Fruit fly (Drosophila melanogaster): ENCODE data around the gene CG3552.

The CG3552 gene

DNA sequence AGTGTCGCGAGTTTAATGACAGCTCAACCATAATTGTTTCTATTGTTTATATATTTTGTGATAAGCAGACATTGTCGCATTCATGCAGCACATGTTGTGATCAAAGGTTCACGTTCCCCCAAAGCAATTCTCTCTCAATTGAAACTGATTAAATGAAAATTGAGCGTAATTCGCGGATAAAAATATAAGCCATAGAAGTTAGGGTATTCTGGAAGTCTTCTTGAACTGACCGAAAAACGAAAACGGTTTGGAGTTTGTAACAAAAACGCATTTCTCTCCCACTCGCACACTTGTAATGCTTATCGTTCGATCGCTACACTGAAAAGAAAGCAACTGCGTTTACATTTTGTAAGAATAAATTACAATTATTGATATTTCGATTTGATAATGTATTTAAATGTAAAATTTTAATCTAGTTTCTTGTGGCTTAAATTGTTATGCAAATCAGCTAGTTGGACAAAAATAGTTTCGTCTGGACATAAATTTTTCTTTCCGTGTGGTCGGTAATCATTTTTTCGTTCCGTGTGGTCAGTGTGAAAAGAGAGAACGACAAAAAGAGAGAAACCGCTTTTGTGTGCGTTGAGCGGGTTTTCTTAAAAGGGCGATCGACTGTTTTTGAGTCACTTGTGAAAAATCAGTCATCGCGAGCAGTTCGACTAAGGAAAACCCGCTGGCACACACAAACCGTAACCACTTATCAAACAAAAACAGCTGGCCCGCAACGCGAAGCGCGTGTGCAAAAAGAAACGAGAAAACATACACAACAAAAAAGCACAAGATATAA is 33.3 kb upstream of the CG3552 start, which contains the start of gene aay (continued):
- TF ChIP-seq CG14014 (GFP tag; IDR thresholded peaks at IDR 0.05) (peak; percentile 97), CG13287 (GFP tag; IDR thresholded peaks at IDR 0.05; ENCODE audit: partially characterized antibody) (peak; percentile 63), da (GFP tag; optimal IDR thresholded peaks at IDR 0.05) (peak; percentile 94), CG12155 (GFP tag; optimal IDR thresholded peaks at IDR 0.05) (peak; percentile 97), ap (GFP tag; IDR thresholded peaks at IDR 0.05) (peak; percentile 97), ci (GFP tag; IDR thresholded peaks at IDR 0.05) (peak; percentile 99)

DNA sequence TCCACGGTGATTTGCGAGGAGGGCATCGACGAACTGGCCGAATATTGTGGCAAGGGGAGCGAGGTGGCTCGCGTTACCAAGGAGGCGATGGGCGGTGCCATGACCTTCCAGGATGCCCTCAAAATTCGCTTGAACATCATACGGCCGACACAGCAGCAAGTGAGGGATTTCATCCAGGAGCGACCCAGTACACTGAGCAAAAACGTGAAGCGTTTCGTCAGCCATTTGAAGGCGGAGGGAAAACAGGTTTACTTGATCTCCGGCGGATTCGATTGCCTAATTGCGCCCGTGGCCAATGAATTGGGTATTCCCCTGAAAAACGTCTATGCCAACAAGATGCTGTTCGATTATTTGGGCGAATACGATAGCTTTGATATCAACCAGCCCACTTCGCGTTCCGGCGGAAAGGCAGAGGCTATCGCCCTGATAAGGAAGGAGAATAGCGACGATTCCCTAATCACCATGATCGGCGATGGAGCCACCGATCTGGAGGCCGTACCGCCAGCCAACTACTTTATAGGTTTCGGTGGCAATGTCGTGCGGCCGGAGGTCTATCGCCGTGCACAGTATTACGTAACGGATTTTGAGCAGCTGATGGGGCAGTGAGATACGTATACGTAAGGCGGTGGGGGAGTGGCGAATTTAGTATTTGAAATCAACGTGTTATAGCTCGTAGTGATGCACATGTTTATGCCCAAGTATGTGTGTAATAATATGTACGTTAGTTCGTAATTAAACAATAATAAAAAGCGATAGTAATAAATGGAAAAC is 32.2 kb upstream of the CG3552 start:
- TF ChIP-seq Pdp1 (GFP tag; optimal IDR thresholded peaks at IDR 0.05), result peak in 1 of 2 experiments; percentile 99
- no peak for TF ChIP-seq usp (GFP tag; optimal IDR thresholded peaks at IDR 0.05)
- peak; percentile 79 for TF ChIP-seq sug (tag; optimal IDR thresholded peaks at IDR 0.05)
- peak; percentile 61 for TF ChIP-seq exex (tag; optimal IDR thresholded peaks at IDR 0.05)
- no peak for TF ChIP-seq Tbp (GFP tag; optimal IDR thresholded peaks at IDR 0.05)
- no peak for TF ChIP-seq onecut (GFP tag; IDR thresholded peaks at IDR 0.05)
- no peak for TF ChIP-seq CG15514 (GFP tag; optimal IDR thresholded peaks at IDR 0.05)
- 0 out of 3 replicates have a peak, but pooled peaks have one; percentile 39 for TF ChIP-seq z (GFP tag; IDR thresholded peaks at IDR 0.05)
- TF ChIP-seq BtbVII (GFP tag; optimal IDR thresholded peaks at IDR 0.05), result no peak
- no peak for TF ChIP-seq Ravus (GFP tag; IDR thresholded peaks at IDR 0.05)
- peak; percentile 38 for TF ChIP-seq MESR4 (GFP tag; optimal IDR thresholded peaks at IDR 0.05)
- TF ChIP-seq her (GFP tag; optimal IDR thresholded peaks at IDR 0.05), result no peak
- no peak for TF ChIP-seq gem (tag; optimal IDR thresholded peaks at IDR 0.05)
- TF ChIP-seq CG10147 (GFP tag; optimal IDR thresholded peaks at IDR 0.05), result no peak
- no peak for TF ChIP-seq gcm (GFP tag; optimal IDR thresholded peaks at IDR 0.05)
- no peak for TF ChIP-seq dan (GFP tag; IDR thresholded peaks at IDR 0.05)
- TF ChIP-seq Hr51 (GFP tag; optimal IDR thresholded peaks at IDR 0.05), result peak in 1 of 2 experiments; percentile 0
- TF ChIP-seq CG10209 (GFP tag; optimal IDR thresholded peaks at IDR 0.05), result no peak
- no peak for TF ChIP-seq CG14860 (GFP tag; IDR thresholded peaks at IDR 0.05; ENCODE audit: partially characterized antibody)
- no peak for TF ChIP-seq CG17328 (GFP tag; IDR thresholded peaks at IDR 0.05)
- no peak for TF ChIP-seq CG12744 (GFP tag; optimal IDR thresholded peaks at IDR 0.05)
- TF ChIP-seq Gug (GFP tag; IDR thresholded peaks at IDR 0.05), result no peak
- TF ChIP-seq Hsf (GFP tag; optimal IDR thresholded peaks at IDR 0.05), result no peak
- TF ChIP-seq ftz-f1 (GFP tag; optimal IDR thresholded peaks at IDR 0.05), result peak; percentile 38
- TF ChIP-seq CG18599 (GFP tag; optimal IDR thresholded peaks at IDR 0.05), result no peak
- TF ChIP-seq Bgb (GFP tag; IDR thresholded peaks at IDR 0.05; ENCODE audit: partially characterized antibody), result 0 out of 2 replicates have a peak, but pooled peaks have one; percentile 20
- TF ChIP-seq CG10543 (GFP tag; optimal IDR thresholded peaks at IDR 0.05), result peak; percentile 35
- TF ChIP-seq caup (GFP tag; optimal IDR thresholded peaks at IDR 0.05; ENCODE audit: severe bottlenecking), result no peak
- TF ChIP-seq grn (GFP tag; optimal IDR thresholded peaks at IDR 0.05), result peak; percentile 85
- TF ChIP-seq wek (GFP tag; optimal IDR thresholded peaks at IDR 0.05), result no peak
- TF ChIP-seq CG4404 (GFP tag; IDR thresholded peaks at IDR 0.05), result no peak
- TF ChIP-seq Neu2 (GFP tag; optimal IDR thresholded peaks at IDR 0.05; ENCODE audit: borderline replicate concordance), result no peak
- TF ChIP-seq CG1024 (GFP tag; IDR thresholded peaks at IDR 0.05), result no peak
- TF ChIP-seq HLH3B (GFP tag; IDR thresholded peaks at IDR 0.05), result no peak
- TF ChIP-seq CG13287 (GFP tag; IDR thresholded peaks at IDR 0.05; ENCODE audit: partially characterized antibody), result 0 out of 2 replicates have a peak, but pooled peaks have one; percentile 5
- no peak for TF ChIP-seq CHES-1-like (GFP tag; optimal IDR thresholded peaks at IDR 0.05)
- TF ChIP-seq stwl (tag; optimal IDR thresholded peaks at IDR 0.05), result no peak
- no peak for TF ChIP-seq CG11456 (GFP tag; IDR thresholded peaks at IDR 0.05)
- TF ChIP-seq abd-A (tag; optimal IDR thresholded peaks at IDR 0.05), result peak; percentile 4
- no peak for TF ChIP-seq ac (GFP tag; optimal IDR thresholded peaks at IDR 0.05)

All from whole organism, embryonic.